Worm (Caenorhabditis elegans) whole organism, L4 larva: ENCODE measurements around the gene C51E3.9.

Source experiments
- Y105C5A.15 ChIP-seq: fragments of 200-800 bp; sonication (Bioruptor generic); IDR thresholded peaks from 2 replicates; pipeline ENCODE4 v1.3.6; 2022; ENCODE audit warnings: missing genetic modification characterization, missing compliant biosample characterization
- aly-2 ChIP-seq: sonication (generic microtip); optimal IDR thresholded peaks from 2 replicates; lab custom pipeline; 2018; ENCODE audit warnings: missing biosample characterization, missing genetic modification characterization
- ceh-62 ChIP-seq: sonication (generic microtip); optimal IDR thresholded peaks from 2 replicates; lab custom pipeline; 2017; ENCODE audit warnings: missing biosample characterization, missing genetic modification characterization
- daf-16 ChIP-seq, 3 experiments: sonication (generic microtip); optimal IDR thresholded peaks; 2 replicates each; lab custom pipeline; 2016 to 2017; ENCODE audit warnings: missing genetic modification characterization in 3 of 3, missing genetic modification reagents in 3 of 3, mild to moderate bottlenecking in 2 of 3, missing compliant biosample characterization in 2 of 3, missing biosample characterization in 1 of 3, moderate library complexity in 1 of 3
- dmd-6 ChIP-seq: fragments of 200-800 bp; sonication (Bioruptor generic); IDR thresholded peaks from 2 replicates; pipeline ENCODE4 v1.3.6; 2022; ENCODE audit warnings: missing genetic modification reagents, missing genetic modification characterization, missing compliant biosample characterization
- dmd-8 ChIP-seq: fragments of 200-800 bp; sonication (Bioruptor generic); IDR thresholded peaks from 2 replicates; pipeline ENCODE4 v1.3.6; 2022; ENCODE audit warnings: missing genetic modification characterization, missing compliant biosample characterization
- dve-1 ChIP-seq: sonication (generic microtip); optimal IDR thresholded peaks from 2 replicates; lab custom pipeline; 2017; ENCODE audit warnings: antibody characterized with exemption, mild to moderate bottlenecking, missing genetic modification characterization, missing compliant biosample characterization; ENCODE audit not compliant: insufficient read depth
- fos-1 ChIP-seq: fragments of 150-350 bp; optimal IDR thresholded peaks from 2 replicates; lab custom pipeline; 2014; ENCODE audit warnings: missing biosample characterization, missing genetic modification characterization
- hmg-1.1 ChIP-seq: fragments of 200-800 bp; sonication (Bioruptor generic); IDR thresholded peaks from 2 replicates; pipeline ENCODE4 v1.3.6; 2022; ENCODE audit warnings: missing genetic modification reagents, missing genetic modification characterization, missing compliant biosample characterization
- lin-1 ChIP-seq: fragments of 200-800 bp; sonication (Bioruptor generic); IDR thresholded peaks from 2 replicates; pipeline ENCODE4 v1.3.6; 2022; ENCODE audit warnings: missing genetic modification reagents, missing genetic modification characterization, missing compliant biosample characterization
- lin-38 ChIP-seq: fragments of 200-800 bp; sonication (Bioruptor generic); IDR thresholded peaks from 2 replicates; pipeline ENCODE4 v1.3.6; 2022; ENCODE audit warnings: missing genetic modification reagents, missing genetic modification characterization, missing compliant biosample characterization
- lir-3 ChIP-seq: sonication (generic microtip); optimal IDR thresholded peaks from 2 replicates; lab custom pipeline; 2016; ENCODE audit warnings: mild to moderate bottlenecking, missing genetic modification characterization, missing compliant biosample characterization
- lsy-2 ChIP-seq, 2 experiments: fragments of 150-350 bp in 1 of 2; sonication (generic microtip) in 1 of 2; optimal IDR thresholded peaks; 2 replicates each; lab custom pipeline; 2014 to 2017; ENCODE audit warnings: missing biosample characterization in 2 of 2, missing genetic modification characterization in 2 of 2
- madf-5 ChIP-seq, 2 experiments: fragments of 200-800 bp; sonication (Bioruptor generic); IDR thresholded peaks; 2 replicates each; pipeline ENCODE4 v1.3.6; 2022; ENCODE audit warnings: missing compliant biosample characterization in 2 of 2, missing genetic modification characterization in 2 of 2
- mes-2 ChIP-seq: sonication (generic microtip); optimal IDR thresholded peaks from 2 replicates; lab custom pipeline; 2016; ENCODE audit warnings: missing genotype, mild to moderate bottlenecking, missing genetic modification characterization, missing compliant biosample characterization; ENCODE audit not compliant: poor library complexity, severe bottlenecking
- mxl-3 ChIP-seq: fragments of 200-800 bp; sonication (Bioruptor generic); optimal IDR thresholded peaks from 2 replicates; lab custom pipeline; 2018; ENCODE audit warnings: mild to moderate bottlenecking, missing genetic modification characterization, missing compliant biosample characterization
- nhr-11 ChIP-seq: fragments of 150-350 bp; optimal IDR thresholded peaks from 2 replicates; lab custom pipeline; 2014; ENCODE audit warnings: missing biosample characterization, missing genetic modification characterization
- nhr-237 ChIP-seq: sonication (generic microtip); optimal IDR thresholded peaks from 2 replicates; lab custom pipeline; 2017; ENCODE audit warnings: missing biosample characterization, missing genetic modification characterization
- nhr-28 ChIP-seq: fragments of 150-350 bp; optimal IDR thresholded peaks from 2 replicates; lab custom pipeline; 2014; ENCODE audit warnings: missing biosample characterization, missing genetic modification characterization
- nhr-41 ChIP-seq: fragments of 200-800 bp; sonication (Bioruptor generic); IDR thresholded peaks from 2 replicates; pipeline ENCODE4 v1.3.6; 2022; ENCODE audit warnings: missing genetic modification reagents, missing genetic modification characterization, missing compliant biosample characterization
- php-3 ChIP-seq: fragments of 200-800 bp; sonication (Bioruptor generic); IDR thresholded peaks from 2 replicates; pipeline ENCODE4 v1.3.6; 2022; ENCODE audit warnings: missing genetic modification reagents, missing genetic modification characterization, missing compliant biosample characterization
- pqm-1 ChIP-seq: sonication (generic microtip); optimal IDR thresholded peaks from 2 replicates; lab custom pipeline; 2017; ENCODE audit warnings: missing biosample characterization, missing genetic modification characterization
- sdz-12 ChIP-seq: fragments of 200-800 bp; sonication (Bioruptor generic); optimal IDR thresholded peaks from 2 replicates; lab custom pipeline; 2018; ENCODE audit warnings: mild to moderate bottlenecking, missing genetic modification characterization, missing compliant biosample characterization
- skn-1 ChIP-seq: fragments of 150-350 bp; optimal IDR thresholded peaks from 2 replicates; lab custom pipeline; 2014; ENCODE audit warnings: missing biosample characterization, missing genetic modification characterization
- spr-1 ChIP-seq: sonication (generic microtip); optimal IDR thresholded peaks from 2 replicates; lab custom pipeline; 2016; ENCODE audit warnings: mild to moderate bottlenecking, missing genetic modification characterization, missing compliant biosample characterization
- spr-3 ChIP-seq: fragments of 200-800 bp; sonication (Bioruptor generic); optimal IDR thresholded peaks from 2 replicates; lab custom pipeline; 2018; ENCODE audit warnings: mild to moderate bottlenecking, missing genetic modification characterization, missing compliant biosample characterization
- unc-62 ChIP-seq, 3 experiments: fragments of 150-350 bp in 1 of 3; sonication (generic microtip); optimal IDR thresholded peaks in 2 of 3; peaks in 1 of 3; 1 replicate in 1 of 3; 2 replicates in 2 of 3; lab custom pipeline; 2014 to 2017; ENCODE audit warnings: missing biosample characterization in 3 of 3, missing genetic modification characterization in 3 of 3, missing genetic modification reagents in 3 of 3, missing genotype in 1 of 3
- vab-7 ChIP-seq: fragments of 200-800 bp; sonication (Bioruptor generic); IDR thresholded peaks from 2 replicates; pipeline ENCODE4 v1.3.6; 2022; ENCODE audit warnings: missing genetic modification reagents, missing genetic modification characterization, missing compliant biosample characterization
- zfp-3 ChIP-seq: fragments of 200-800 bp; sonication (Bioruptor generic); conservative IDR thresholded peaks from 2 replicates; pipeline ENCODE4 v1.3.6; 2022; ENCODE audit warnings: missing genetic modification reagents, missing genetic modification characterization, missing compliant biosample characterization
- zip-2 ChIP-seq: fragments of 150-350 bp; optimal IDR thresholded peaks from 2 replicates; lab custom pipeline; 2014; ENCODE audit warnings: missing biosample characterization, missing genetic modification characterization
- ztf-7 ChIP-seq: fragments of 150-350 bp; optimal IDR thresholded peaks from 2 replicates; lab custom pipeline; 2014; ENCODE audit warnings: missing biosample characterization, missing genetic modification characterization

Gene C51E3.9

ce11 chrV:10122670-10123069 lies 23.1 kb upstream of the C51E3.9 start, which contains the start of gene srxa-19:
Gene srxa-19 (minus strand): TSS chrV:10122770.
- no peak for TF ChIP-seq mes-2 (tag; lab: Kevin White, UChicago)

ce11 chrV:10123324-10123723 lies 22.4 kb upstream of the C51E3.9 start, which contains the start of gene C08B6.6:
Gene C08B6.6 (plus strand): TSS chrV:10123624.
- no peak for TF ChIP-seq spr-1 (tag; lab: Kevin White, UChicago)
- no peak for TF ChIP-seq spr-3 (GFP tag; lab: Kevin White, UChicago)
- no peak for TF ChIP-seq ceh-62 (tag; lab: Kevin White, UChicago)
- TF ChIP-seq ztf-7 (tag; lab: Kevin White, UChicago), result no peak
- TF ChIP-seq zip-2 (tag; lab: Kevin White, UChicago), result no peak
- no peak for TF ChIP-seq Y105C5A.15
- no peak for TF ChIP-seq mxl-3 (GFP tag; lab: Kevin White, UChicago)
- no peak for TF ChIP-seq php-3 (GFP tag; lab: Robert Waterston, UW)
- TF ChIP-seq nhr-11, result no peak

- TF ChIP-seq nhr-28 (tag; lab: Kevin White, UChicago) (peak; percentile 21), pqm-1 (tag; lab: Kevin White, UChicago) (peak; percentile 19), sdz-12 (GFP tag; lab: Kevin White, UChicago) (no peak), daf-16 (GFP tag; optimal IDR thresholded peaks at IDR 0.05; lab: Kevin White, UChicago) (no peak), daf-16 (tag; optimal IDR thresholded peaks at IDR 0.05; lab: Kevin White, UChicago) (peak; percentile 69), unc-62 (GFP tag; optimal IDR thresholded peaks at IDR 0.05 in 1 of 2; lab: Kevin White, UChicago) (peak in 1 of 2 experiments; percentile 83), unc-62 (tag; optimal IDR thresholded peaks at IDR 0.05; lab: Kevin White, UChicago) (no peak)
These were observed 20.8 kb upstream of the C51E3.9 start, which contains the start of gene C08B6.10 for ce11 chrV:10124799-10125548. Gene C08B6.10 (plus strand): TSS chrV:10125498.

- TF ChIP-seq nhr-41 (GFP tag; lab: Robert Waterston, UW), result no peak
- no peak for TF ChIP-seq lir-3 (tag; lab: Kevin White, UChicago)
- TF ChIP-seq nhr-237, result no peak
- no peak for TF ChIP-seq fos-1 (tag; lab: Kevin White, UChicago)
- no peak for TF ChIP-seq aly-2 (tag; lab: Kevin White, UChicago)
- no peak for TF ChIP-seq skn-1
- TF ChIP-seq lin-38 (GFP tag; lab: Robert Waterston, UW), result no peak
- no peak for TF ChIP-seq zfp-3 (GFP tag; lab: Robert Waterston, UW)
- no peak for TF ChIP-seq lin-1 (GFP tag; lab: Robert Waterston, UW)
- no peak for TF ChIP-seq vab-7 (GFP tag; lab: Robert Waterston, UW)
- no peak for TF ChIP-seq dmd-6 (GFP tag; lab: Robert Waterston, UW)
These were observed 15.6 kb upstream of the C51E3.9 start, which contains the start of gene aos-1 for ce11 chrV:10130195-10130594. Gene aos-1 (minus strand): TSS chrV:10130295.

ce11 chrV:10133277-10133676 lies 12.5 kb upstream of the C51E3.9 start:
- TF ChIP-seq dve-1 (tag; lab: Kevin White, UChicago) (no peak), dmd-8 (GFP tag; lab: Robert Waterston, UW) (peak; percentile 60; the same call in 1 of the 2 replicates)
- TF ChIP-seq, all 104 proteins: peak for 1

ce11 chrV:10134077-10134693 lies 11.6 kb upstream of the C51E3.9 start, which contains the start of the genes C08B6.18, wdr-20 and C08B6.8:
Gene C08B6.18 (minus strand): TSS chrV:10134127.
Gene wdr-20 (minus strand): TSS chrV:10134158.
Gene C08B6.8 (plus strand): TSS chrV:10134643.
- peak in 1 of 2 experiments; percentile 44 for TF ChIP-seq lsy-2 (tag; optimal IDR thresholded peaks at IDR 0.05; lab: Kevin White, UChicago)
- peak; percentile 21 for TF ChIP-seq mes-2 (tag; lab: Kevin White, UChicago)
- peak; percentile 62 for TF ChIP-seq lin-38 (GFP tag; lab: Robert Waterston, UW)
- no peak for TF ChIP-seq dmd-6 (GFP tag; lab: Robert Waterston, UW)
- TF ChIP-seq hmg-1.1 (GFP tag; lab: Robert Waterston, UW), result no peak
- TF ChIP-seq madf-5 (GFP tag; IDR thresholded peaks at IDR 0.05; lab: Robert Waterston, UW), result no peak
- TF ChIP-seq, all 104 proteins: peak for 3
